Worm (Caenorhabditis elegans) whole organism, L4 larva: ENCODE measurements around the gene fbxb-74.

Experiments
- F26F4.8 ChIP-seq: fragments of 200-800 bp; sonication (Bioruptor generic); conservative IDR thresholded peaks from 2 replicates; pipeline ENCODE4 v1.3.6; 2022; ENCODE audit warnings: missing genetic modification characterization, missing compliant biosample characterization
- T20F7.1 ChIP-seq: fragments of 200-800 bp; sonication (Bioruptor generic); optimal IDR thresholded peaks from 2 replicates; lab custom pipeline; 2018; ENCODE audit warnings: mild to moderate bottlenecking, missing genetic modification characterization, missing compliant biosample characterization
- T26A8.4 ChIP-seq: fragments of 200-800 bp; sonication (Bioruptor generic); IDR thresholded peaks from 2 replicates; pipeline ENCODE4 v1.3.6; 2022; ENCODE audit warnings: missing genetic modification characterization, missing compliant biosample characterization
- Y105C5A.15 ChIP-seq: fragments of 200-800 bp; sonication (Bioruptor generic); IDR thresholded peaks from 2 replicates; pipeline ENCODE4 v1.3.6; 2022; ENCODE audit warnings: missing genetic modification characterization, missing compliant biosample characterization
- ZK546.5 ChIP-seq, 2 experiments: sonication (generic microtip); optimal IDR thresholded peaks; 2 replicates each; lab custom pipeline; 2017; ENCODE audit warnings: missing biosample characterization in 2 of 2, missing genetic modification characterization in 2 of 2
- aly-2 ChIP-seq: sonication (generic microtip); optimal IDR thresholded peaks from 2 replicates; lab custom pipeline; 2018; ENCODE audit warnings: missing biosample characterization, missing genetic modification characterization
- ama-1 ChIP-seq: fragments of 150-350 bp; optimal IDR thresholded peaks from 2 replicates; lab custom pipeline; 2014; ENCODE audit warnings: inconsistent platforms, mixed read lengths
- arid-1 ChIP-seq: fragments of 200-800 bp; sonication (Bioruptor generic); conservative IDR thresholded peaks from 2 replicates; pipeline ENCODE4 v1.3.6; 2022; ENCODE audit warnings: missing genetic modification reagents, missing genetic modification characterization, missing compliant biosample characterization
- ceh-28 ChIP-seq: fragments of 150-350 bp; optimal IDR thresholded peaks from 2 replicates; lab custom pipeline; 2014; ENCODE audit warnings: missing biosample characterization, missing genetic modification reagents, missing genetic modification characterization
- ceh-32 ChIP-seq: sonication (generic microtip); optimal IDR thresholded peaks from 2 replicates; lab custom pipeline; 2016; ENCODE audit warnings: mild to moderate bottlenecking, missing genetic modification characterization, missing compliant biosample characterization; ENCODE audit not compliant: poor library complexity
- ceh-62 ChIP-seq: sonication (generic microtip); optimal IDR thresholded peaks from 2 replicates; lab custom pipeline; 2017; ENCODE audit warnings: missing biosample characterization, missing genetic modification characterization
- ceh-82 ChIP-seq: sonication (generic microtip); optimal IDR thresholded peaks from 2 replicates; lab custom pipeline; 2017; ENCODE audit warnings: missing biosample characterization, missing genetic modification characterization
- cey-2 ChIP-seq: sonication (generic microtip); optimal IDR thresholded peaks from 3 replicates; lab custom pipeline; 2017; ENCODE audit warnings: missing genetic modification characterization, mild to moderate bottlenecking, missing compliant biosample characterization, antibody characterized with exemption, borderline replicate concordance; ENCODE audit not compliant: insufficient read depth
- dmd-8 ChIP-seq: fragments of 200-800 bp; sonication (Bioruptor generic); IDR thresholded peaks from 2 replicates; pipeline ENCODE4 v1.3.6; 2022; ENCODE audit warnings: missing genetic modification characterization, missing compliant biosample characterization
- dve-1 ChIP-seq: sonication (generic microtip); optimal IDR thresholded peaks from 2 replicates; lab custom pipeline; 2017; ENCODE audit warnings: antibody characterized with exemption, mild to moderate bottlenecking, missing genetic modification characterization, missing compliant biosample characterization; ENCODE audit not compliant: insufficient read depth
- egl-27 ChIP-seq: sonication (generic microtip); optimal IDR thresholded peaks from 3 replicates; lab custom pipeline; 2017; ENCODE audit warnings: missing biosample characterization, missing genetic modification reagents, missing genetic modification characterization
- fkh-10 ChIP-seq: fragments of 150-350 bp; optimal IDR thresholded peaks from 2 replicates; lab custom pipeline; 2014; ENCODE audit warnings: missing biosample characterization, missing genetic modification reagents, missing genetic modification characterization
- fos-1 ChIP-seq: fragments of 150-350 bp; optimal IDR thresholded peaks from 2 replicates; lab custom pipeline; 2014; ENCODE audit warnings: missing biosample characterization, missing genetic modification characterization
- hlh-30 ChIP-seq: sonication (generic microtip); optimal IDR thresholded peaks from 2 replicates; lab custom pipeline; 2017; ENCODE audit warnings: antibody characterized with exemption, mild to moderate bottlenecking, missing genetic modification characterization, missing compliant biosample characterization; ENCODE audit not compliant: insufficient read depth
- hmg-1.1 ChIP-seq: fragments of 200-800 bp; sonication (Bioruptor generic); IDR thresholded peaks from 2 replicates; pipeline ENCODE4 v1.3.6; 2022; ENCODE audit warnings: missing genetic modification reagents, missing genetic modification characterization, missing compliant biosample characterization
- lin-13 ChIP-seq: fragments of 150-350 bp; optimal IDR thresholded peaks from 2 replicates; lab custom pipeline; 2014; ENCODE audit warnings: missing biosample characterization, missing genetic modification reagents, missing genetic modification characterization
- lin-15B ChIP-seq: fragments of 150-350 bp; sonication (generic microtip); optimal IDR thresholded peaks from 3 replicates; lab custom pipeline; 2014; ENCODE audit warnings: missing biosample characterization, missing genetic modification characterization
- lsy-2 ChIP-seq, 2 experiments: fragments of 150-350 bp in 1 of 2; sonication (generic microtip) in 1 of 2; optimal IDR thresholded peaks; 2 replicates each; lab custom pipeline; 2014 to 2017; ENCODE audit warnings: missing biosample characterization in 2 of 2, missing genetic modification characterization in 2 of 2
- madf-5 ChIP-seq, 2 experiments: fragments of 200-800 bp; sonication (Bioruptor generic); IDR thresholded peaks; 2 replicates each; pipeline ENCODE4 v1.3.6; 2022; ENCODE audit warnings: missing compliant biosample characterization in 2 of 2, missing genetic modification characterization in 2 of 2
- madf-9 ChIP-seq: fragments of 200-800 bp; sonication (Bioruptor generic); conservative IDR thresholded peaks from 2 replicates; pipeline ENCODE4 v1.3.6; 2022; ENCODE audit warnings: missing genetic modification reagents, missing genetic modification characterization, missing compliant biosample characterization
- mxl-3 ChIP-seq: fragments of 200-800 bp; sonication (Bioruptor generic); optimal IDR thresholded peaks from 2 replicates; lab custom pipeline; 2018; ENCODE audit warnings: mild to moderate bottlenecking, missing genetic modification characterization, missing compliant biosample characterization
- nhr-102 ChIP-seq: sonication (generic microtip); optimal IDR thresholded peaks from 2 replicates; lab custom pipeline; 2016; ENCODE audit warnings: mild to moderate bottlenecking, missing genetic modification characterization, moderate library complexity, missing compliant biosample characterization
- nhr-28 ChIP-seq: fragments of 150-350 bp; optimal IDR thresholded peaks from 2 replicates; lab custom pipeline; 2014; ENCODE audit warnings: missing biosample characterization, missing genetic modification characterization
- nhr-41 ChIP-seq: fragments of 200-800 bp; sonication (Bioruptor generic); IDR thresholded peaks from 2 replicates; pipeline ENCODE4 v1.3.6; 2022; ENCODE audit warnings: missing genetic modification reagents, missing genetic modification characterization, missing compliant biosample characterization
- nhr-48 ChIP-seq: sonication (generic microtip); optimal IDR thresholded peaks from 2 replicates; lab custom pipeline; 2016; ENCODE audit warnings: mild to moderate bottlenecking, missing genetic modification characterization, missing compliant biosample characterization
- nhr-76 ChIP-seq: fragments of 150-350 bp; optimal IDR thresholded peaks from 2 replicates; lab custom pipeline; 2014; ENCODE audit warnings: missing biosample characterization, missing genetic modification characterization
- pha-4 ChIP-seq, 2 experiments: fragments of 150-350 bp in 1 of 2; fragments of 200-800 bp in 1 of 2; sonication (Bioruptor generic) in 1 of 2; IDR thresholded peaks in 1 of 2; optimal IDR thresholded peaks in 1 of 2; 2 replicates each; pipeline versions ENCODE4 v1.3.6 to Lab custom; 2014 to 2022; ENCODE audit warnings: missing genetic modification characterization in 2 of 2, missing genetic modification reagents in 2 of 2, missing biosample characterization in 1 of 2, missing compliant biosample characterization in 1 of 2
- php-3 ChIP-seq: fragments of 200-800 bp; sonication (Bioruptor generic); IDR thresholded peaks from 2 replicates; pipeline ENCODE4 v1.3.6; 2022; ENCODE audit warnings: missing genetic modification reagents, missing genetic modification characterization, missing compliant biosample characterization
- spr-1 ChIP-seq: sonication (generic microtip); optimal IDR thresholded peaks from 2 replicates; lab custom pipeline; 2016; ENCODE audit warnings: mild to moderate bottlenecking, missing genetic modification characterization, missing compliant biosample characterization
- tra-1 ChIP-seq: fragments of 200-800 bp; sonication (Bioruptor generic); IDR thresholded peaks from 2 replicates; pipeline ENCODE4 v1.3.6; 2022; ENCODE audit warnings: missing genetic modification reagents, missing genetic modification characterization, missing compliant biosample characterization
- unc-39 ChIP-seq: sonication (generic microtip); optimal IDR thresholded peaks from 2 replicates; lab custom pipeline; 2017; ENCODE audit warnings: missing biosample characterization, missing genetic modification characterization
- zfp-2 ChIP-seq: sonication (generic microtip); optimal IDR thresholded peaks from 2 replicates; lab custom pipeline; 2016; ENCODE audit warnings: mild to moderate bottlenecking, missing genetic modification characterization, missing compliant biosample characterization
- ztf-11 ChIP-seq: fragments of 150-350 bp; optimal IDR thresholded peaks from 2 replicates; lab custom pipeline; 2014; ENCODE audit warnings: missing biosample characterization, missing genetic modification characterization
- ztf-7 ChIP-seq: fragments of 150-350 bp; optimal IDR thresholded peaks from 2 replicates; lab custom pipeline; 2014; ENCODE audit warnings: missing biosample characterization, missing genetic modification characterization

Gene fbxb-74

ce11 chrIV:4468046-4468727 is 29.1 kb upstream of the fbxb-74 start (continued):
- TF ChIP-seq mxl-3 (peak; percentile 31), nhr-76 (no peak), hmg-1.1 (no peak), fkh-10 (no peak), nhr-48 (tag; lab: Kevin White, UChicago) (peak; percentile 51), nhr-102 (tag; lab: Kevin White, UChicago) (peak; percentile 60), dmd-8 (GFP tag; lab: Robert Waterston, UW) (0 out of 2 replicates have a peak, but pooled peaks have one; percentile 30), tra-1 (no peak), ceh-82 (tag; lab: Kevin White, UChicago) (no peak), unc-39 (no peak), fos-1 (tag; lab: Kevin White, UChicago) (no peak), arid-1 (no peak; the same call in 1 of the 2 replicates), ztf-11 (tag; lab: Kevin White, UChicago) (no peak), spr-1 (tag; lab: Kevin White, UChicago) (peak; percentile 33), ceh-32 (no peak), F26F4.8 (GFP tag; lab: Robert Waterston, UW) (no peak), ZK546.5 (tag; optimal IDR thresholded peaks at IDR 0.05; lab: Kevin White, UChicago) (no peak), php-3 (0 out of 2 replicates have a peak, but pooled peaks have one; percentile 31), zfp-2 (tag; lab: Kevin White, UChicago) (peak; percentile 22), ama-1 (lab: Kevin White, UChicago) (peak; percentile 99), egl-27 (tag; lab: Kevin White, UChicago) (no peak), pha-4 (GFP tag; IDR thresholded peaks at IDR 0.05; lab: Robert Waterston, UW) (no peak), pha-4 (tag; optimal IDR thresholded peaks at IDR 0.05; lab: Kevin White, UChicago) (peak; percentile 11), madf-5 (GFP tag; IDR thresholded peaks at IDR 0.05; lab: Robert Waterston, UW) (0 out of 4 replicates have a peak, but pooled peaks of 1 of the 2 experiments have one; percentile 7), aly-2 (tag; lab: Kevin White, UChicago) (no peak), ceh-62 (no peak), T20F7.1 (GFP tag; lab: Kevin White, UChicago) (no peak), ceh-28 (no peak), nhr-41 (GFP tag; lab: Robert Waterston, UW) (no peak), cey-2 (tag; lab: Kevin White, UChicago) (no peak), nhr-28 (tag; lab: Kevin White, UChicago) (no peak), lin-15B (tag; lab: Kevin White, UChicago) (no peak), Y105C5A.15 (0 out of 2 replicates have a peak, but pooled peaks have one; percentile 40), T26A8.4 (peak; percentile 75; the same call in 1 of the 2 replicates)

- TF ChIP-seq dve-1 (no peak), pha-4 (GFP tag; IDR thresholded peaks at IDR 0.05; lab: Robert Waterston, UW) (no peak), pha-4 (tag; optimal IDR thresholded peaks at IDR 0.05; lab: Kevin White, UChicago) (no peak), lsy-2 (tag; optimal IDR thresholded peaks at IDR 0.05; lab: Kevin White, UChicago) (no peak), arid-1 (no peak)
These were observed 26.1 kb upstream of the fbxb-74 start, which contains the start of gene M01H9.5 for ce11 chrIV:4465184-4465583. TSS of gene M01H9.5 (plus strand) at chrIV:4465484.

- TF ChIP-seq lin-13 (GFP tag; lab: Kevin White, UChicago) (no peak), ztf-7 (tag; lab: Kevin White, UChicago) (no peak), madf-9 (GFP tag; lab: Robert Waterston, UW) (no peak), T26A8.4 (no peak), hlh-30 (tag; lab: Kevin White, UChicago) (peak; percentile 38)
These were observed 24.0 kb upstream of the fbxb-74 start, which contains the start of gene M01H9.2 for ce11 chrIV:4463132-4463531. TSS of gene M01H9.2 (minus strand) at chrIV:4463232.
